Worm (Caenorhabditis elegans): ENCODE data around the gene nmur-2.
A peak's percentile ranks its signal among the peaks of the same experiment; 100 is the strongest.

The nmur-2 gene

ce11 chrII:86794-87193, 38.0 kb downstream of the nmur-2 start:
- no peak for TF ChIP-seq spr-3 (GFP tag; optimal IDR thresholded peaks at IDR 0.05)
- no peak for TF ChIP-seq D1046.2 (GFP tag; IDR thresholded peaks at IDR 0.05)
- TF ChIP-seq set-16 (GFP tag; IDR thresholded peaks at IDR 0.05) = no peak
- no peak for TF ChIP-seq daf-16 (GFP tag; optimal IDR thresholded peaks at IDR 0.05)
- no peak for TF ChIP-seq daf-16 (tag; optimal IDR thresholded peaks at IDR 0.05)
- TF ChIP-seq zip-2 (tag; optimal IDR thresholded peaks at IDR 0.05) = no peak
- TF ChIP-seq nhr-11 (tag; optimal IDR thresholded peaks at IDR 0.05) = no peak
- no peak for TF ChIP-seq unc-39 (tag; optimal IDR thresholded peaks at IDR 0.05)
- TF ChIP-seq nhr-42 (GFP tag; IDR thresholded peaks at IDR 0.05) = no peak
- TF ChIP-seq snpc-4 (tag; optimal IDR thresholded peaks at IDR 0.05) = no peak
- no peak for TF ChIP-seq zag-1 (tag; optimal IDR thresholded peaks at IDR 0.05)
- no peak for TF ChIP-seq T26A8.4 (GFP tag; IDR thresholded peaks at IDR 0.05)
- TF ChIP-seq cey-2 (tag; optimal IDR thresholded peaks at IDR 0.05; ENCODE audit: borderline replicate concordance, insufficient read depth) = no peak
- TF ChIP-seq madf-5 (GFP tag; IDR thresholded peaks at IDR 0.05) = no peak
- TF ChIP-seq spr-1 (tag; optimal IDR thresholded peaks at IDR 0.05) = no peak
- TF ChIP-seq lin-29 (GFP tag; IDR thresholded peaks at IDR 0.05) = no peak

- TF ChIP-seq snpc-1.2 (GFP tag; IDR thresholded peaks at IDR 0.05) (no peak), F49E8.2 (tag; optimal IDR thresholded peaks at IDR 0.05; ENCODE audit: borderline replicate concordance) (no peak), tra-1 (GFP tag; IDR thresholded peaks at IDR 0.05) (no peak), lim-7 (GFP tag; IDR thresholded peaks at IDR 0.05) (no peak), ZK546.5 (tag; optimal IDR thresholded peaks at IDR 0.05) (no peak), unc-62 (GFP tag; optimal IDR thresholded peaks at IDR 0.05 in 1 of 2) (peak in 1 of 2 experiments; percentile 13), unc-62 (tag; optimal IDR thresholded peaks at IDR 0.05) (no peak)
Measured at ce11 chrII:84134-84533, 40.7 kb downstream of the nmur-2 start, which contains the start of gene C50D2.6. TSS of gene C50D2.6 (plus strand) at chrII:84434.

ce11 chrII:79166-79565, 45.6 kb downstream of the nmur-2 start, which contains the start of gene C23H3.9:
TSS of gene C23H3.9 (minus strand) at chrII:79266.
- TF ChIP-seq hlh-30 (tag; optimal IDR thresholded peaks at IDR 0.05; ENCODE audit: insufficient read depth) (no peak), nhr-111 (GFP tag; optimal IDR thresholded peaks at IDR 0.05) (no peak), daf-19 (GFP tag; conservative IDR thresholded peaks at IDR 0.05) (no peak), unc-62 (GFP tag; optimal IDR thresholded peaks at IDR 0.05 in 1 of 2) (no peak), unc-62 (tag; optimal IDR thresholded peaks at IDR 0.05) (no peak), lir-3 (tag; optimal IDR thresholded peaks at IDR 0.05) (no peak), cey-2 (tag; optimal IDR thresholded peaks at IDR 0.05; ENCODE audit: borderline replicate concordance, insufficient read depth) (no peak), Y48G9A.11 (GFP tag; IDR thresholded peaks at IDR 0.05) (no peak), lim-7 (GFP tag; IDR thresholded peaks at IDR 0.05) (no peak), spr-3 (GFP tag; optimal IDR thresholded peaks at IDR 0.05) (no peak), nhr-10 (tag; optimal IDR thresholded peaks at IDR 0.05) (no peak)

ce11 chrII:76662-77061, 48.1 kb downstream of the nmur-2 start:
- no peak for TF ChIP-seq daf-8 (GFP tag; IDR thresholded peaks at IDR 0.05)
- TF ChIP-seq dmd-6 (GFP tag; IDR thresholded peaks at IDR 0.05) = peak; percentile 66
- no peak for TF ChIP-seq mdl-1 (tag; optimal IDR thresholded peaks at IDR 0.05)
- TF ChIP-seq hlh-30 (tag; optimal IDR thresholded peaks at IDR 0.05; ENCODE audit: insufficient read depth) = peak; percentile 23
- no peak for TF ChIP-seq F37D6.2 (tag; optimal IDR thresholded peaks at IDR 0.05)
- TF ChIP-seq dve-1 (tag; optimal IDR thresholded peaks at IDR 0.05; ENCODE audit: insufficient read depth) = peak; percentile 32
- TF ChIP-seq lin-39 (tag; optimal IDR thresholded peaks at IDR 0.05) = no peak
- TF ChIP-seq lin-13 (GFP tag; optimal IDR thresholded peaks at IDR 0.05) = no peak
- TF ChIP-seq jun-1 (tag; optimal IDR thresholded peaks at IDR 0.05) = no peak
- TF ChIP-seq T26A8.4 (GFP tag; IDR thresholded peaks at IDR 0.05) = no peak
- TF ChIP-seq pqm-1 (tag; optimal IDR thresholded peaks at IDR 0.05) = peak; percentile 64
- TF ChIP-seq dmd-8 (GFP tag; IDR thresholded peaks at IDR 0.05) = no peak
- TF ChIP-seq daf-19 (GFP tag; conservative IDR thresholded peaks at IDR 0.05) = no peak

All from whole organism, L4 larva.